Worm (Caenorhabditis elegans) whole organism, midembryonic: ENCODE results near the gene str-166.

Experiments used
- cog-1 ChIP-seq: sonication (generic microtip); optimal IDR thresholded peaks from 2 replicates; lab custom pipeline; 2016; ENCODE audit warnings: missing genetic modification characterization, missing compliant biosample characterization
- flt-1 ChIP-seq: fragments of 200-800 bp; sonication (Bioruptor generic); IDR thresholded peaks from 2 replicates; pipeline ENCODE4 v1.3.6; 2022; ENCODE audit warnings: missing genetic modification characterization, missing compliant biosample characterization
- klf-2 ChIP-seq: fragments of 200-800 bp; sonication (Bioruptor generic); conservative IDR thresholded peaks from 2 replicates; pipeline ENCODE4 v1.3.6; 2022; ENCODE audit warnings: missing genetic modification reagents, missing genetic modification characterization, missing compliant biosample characterization
- med-1 ChIP-seq: sonication (generic microtip); optimal IDR thresholded peaks from 2 replicates; lab custom pipeline; 2017; ENCODE audit warnings: missing genetic modification characterization, mild to moderate bottlenecking, missing compliant biosample characterization, antibody characterized with exemption, missing genetic modification reagents; ENCODE audit not compliant: insufficient read depth
- ref-1 ChIP-seq: fragments of 200-800 bp; sonication (Bioruptor generic); conservative IDR thresholded peaks from 2 replicates; pipeline ENCODE4 v1.3.6; 2022; ENCODE audit warnings: missing genetic modification reagents, missing genetic modification characterization, missing compliant biosample characterization
- ztf-23 ChIP-seq: fragments of 200-800 bp; sonication (Bioruptor generic); IDR thresholded peaks from 2 replicates; pipeline ENCODE4 v1.3.6; 2022; ENCODE audit warnings: missing genetic modification reagents, missing genetic modification characterization, missing compliant biosample characterization
- ztf-29 ChIP-seq: fragments of 200-800 bp; sonication (Bioruptor generic); IDR thresholded peaks from 2 replicates; pipeline ENCODE4 v1.3.6; 2022; ENCODE audit warnings: missing genetic modification reagents, missing genetic modification characterization, missing compliant biosample characterization

DNA sequence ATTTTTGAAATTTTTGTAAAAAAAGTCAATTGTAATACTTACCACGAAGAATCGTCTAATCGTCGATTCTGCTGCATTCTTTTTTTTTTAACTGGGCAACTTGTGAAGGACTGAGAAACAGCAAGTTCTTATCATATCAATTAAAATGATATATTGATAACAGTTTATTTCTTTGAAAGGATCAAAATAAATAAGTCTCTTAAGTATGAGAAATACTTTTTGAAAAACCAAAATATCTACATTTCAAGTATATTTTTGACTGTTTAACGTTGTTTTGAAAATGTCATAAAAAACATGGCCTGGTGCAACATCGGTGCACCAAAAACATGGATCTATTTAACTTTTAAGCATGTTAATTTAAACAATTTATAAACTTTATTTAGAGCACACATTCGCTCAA, 27.9 kb upstream of the str-166 start, which contains the start of gene Y17G9A.2:
- TF ChIP-seq klf-2 (GFP tag; lab: Robert Waterston, UW), result no peak
- no peak for TF ChIP-seq flt-1 (GFP tag; lab: Robert Waterston, UW)
- no peak for TF ChIP-seq cog-1 (tag; lab: Kevin White, UChicago)
- TF ChIP-seq ref-1, result no peak
- TF ChIP-seq med-1 (GFP tag; lab: Kevin White, UChicago), result no peak
- no peak for TF ChIP-seq ztf-29 (GFP tag; lab: Robert Waterston, UW)
- no peak for TF ChIP-seq ztf-23 (GFP tag; lab: Robert Waterston, UW)
